ENCODE assay signal across 1 fruit fly cellular context in the genomic region with DNA sequence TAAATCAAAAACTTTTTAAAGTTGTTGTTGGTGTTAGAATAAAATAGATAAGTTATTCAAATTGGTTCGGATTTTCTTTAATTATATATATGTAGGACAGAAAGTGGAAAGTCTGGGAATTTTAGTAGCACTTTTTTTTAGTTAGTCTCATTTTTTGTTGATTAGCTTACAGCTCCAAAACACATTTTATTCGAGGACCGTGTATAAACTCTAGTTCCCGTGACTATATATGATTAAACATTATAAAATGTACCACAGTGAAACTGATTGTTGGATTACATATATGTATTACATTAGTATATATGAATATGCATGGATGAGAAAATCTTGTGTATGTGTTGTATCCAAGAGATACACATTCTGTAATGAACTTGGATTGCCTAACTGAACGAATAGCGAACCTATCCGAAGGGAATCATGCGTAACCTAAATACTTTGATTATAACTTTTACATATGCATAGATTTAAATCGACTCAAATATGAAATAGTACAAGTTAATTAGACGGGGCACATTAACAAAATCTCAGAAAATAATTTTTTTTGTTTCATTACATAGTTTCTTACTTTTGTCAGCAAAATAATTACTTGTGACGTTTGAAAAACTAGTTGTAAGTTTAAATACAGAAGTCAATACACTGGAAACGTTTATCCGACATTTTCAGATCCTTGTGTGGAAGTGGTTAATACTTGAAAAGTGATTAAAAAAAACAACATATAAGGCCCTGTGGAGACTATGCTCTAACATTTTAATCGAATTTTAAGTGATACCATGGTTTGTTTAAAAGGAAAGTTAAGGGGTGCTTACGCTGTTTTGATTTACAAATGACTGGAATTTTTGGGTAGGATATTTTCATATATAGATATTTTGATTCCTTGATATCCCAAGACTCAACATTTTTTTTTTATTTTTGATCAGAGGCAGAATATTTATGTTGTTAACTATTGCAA.
TF ChIP-seq lines count a peak whose summit lies in the region.

A gene (minus strand): TSS at position 700 of the 949 bp plus-strand sequence.

TF ChIP-seq in whole organism, embryonic, 481 proteins besides CTCF, POLR2A, EP300 and RAD21 (continued from another document):
- peak; percentile 95 for TF ChIP-seq CG30020 (tag; optimal IDR thresholded peaks at IDR 0.05; lab: Kevin White, UChicago)
- TF ChIP-seq CG4617 (GFP tag; optimal IDR thresholded peaks at IDR 0.05; lab: Kevin White, UChicago; ENCODE audit: borderline replicate concordance): peak; percentile 54
- peak; percentile 10 for TF ChIP-seq phol (tag; optimal IDR thresholded peaks at IDR 0.05; lab: Kevin White, UChicago)
- no peak for TF ChIP-seq bcd (GFP tag; optimal IDR thresholded peaks at IDR 0.05; lab: Kevin White, UChicago)
- no peak for TF ChIP-seq CG8765 (GFP tag; IDR thresholded peaks at IDR 0.05; lab: Robert Waterston, UW)
- no peak for TF ChIP-seq CG17328 (GFP tag; IDR thresholded peaks at IDR 0.05; lab: Robert Waterston, UW)
- peak; percentile 1 for TF ChIP-seq D19A (tag; optimal IDR thresholded peaks at IDR 0.05; lab: Kevin White, UChicago)
- TF ChIP-seq gcm (GFP tag; optimal IDR thresholded peaks at IDR 0.05; lab: Kevin White, UChicago): no peak
- TF ChIP-seq Max (GFP tag; optimal IDR thresholded peaks at IDR 0.05; lab: Kevin White, UChicago): no peak
- peak; percentile 38 for TF ChIP-seq Med (GFP tag; lab: Kevin White, UChicago)
- TF ChIP-seq ttk (GFP tag; IDR thresholded peaks at IDR 0.05; lab: Robert Waterston, UW): no peak
- TF ChIP-seq PHDP (tag; optimal IDR thresholded peaks at IDR 0.05; lab: Kevin White, UChicago): peak; percentile 4
- TF ChIP-seq onecut (GFP tag; IDR thresholded peaks at IDR 0.05; lab: Robert Waterston, UW): no peak
- no peak for TF ChIP-seq CG13287 (GFP tag; IDR thresholded peaks at IDR 0.05; lab: Robert Waterston, UW; ENCODE audit: partially characterized antibody)
- TF ChIP-seq row (GFP tag; IDR thresholded peaks at IDR 0.05; lab: Robert Waterston, UW): peak; percentile 50; the same call in 2 of the 3 replicates
- TF ChIP-seq CG2199 (GFP tag; IDR thresholded peaks at IDR 0.05; lab: Robert Waterston, UW): no peak
- no peak for TF ChIP-seq gem (tag; optimal IDR thresholded peaks at IDR 0.05; lab: Kevin White, UChicago)
- peak; percentile 98 for TF ChIP-seq CG17802 (tag; optimal IDR thresholded peaks at IDR 0.05; lab: Kevin White, UChicago)
- no peak for TF ChIP-seq CG6654 (GFP tag; optimal IDR thresholded peaks at IDR 0.05; lab: Kevin White, UChicago)
- no peak for TF ChIP-seq sqz (GFP tag; optimal IDR thresholded peaks at IDR 0.05; lab: Kevin White, UChicago)
- no peak for TF ChIP-seq CG16779 (GFP tag; IDR thresholded peaks at IDR 0.05; lab: Robert Waterston, UW)
- TF ChIP-seq CG2129 (GFP tag; IDR thresholded peaks at IDR 0.05; lab: Robert Waterston, UW; ENCODE audit: partially characterized antibody): no peak
- peak; percentile 14 for TF ChIP-seq pzg (GFP tag; optimal IDR thresholded peaks at IDR 0.05; lab: Kevin White, UChicago)
- TF ChIP-seq Pdp1 (GFP tag; optimal IDR thresholded peaks at IDR 0.05; lab: Kevin White, UChicago): peak in 1 of 2 experiments; percentile 80
